Fruit fly (Drosophila melanogaster) whole organism, embryonic: ENCODE results near the gene CG9643.

ENCODE experiments used
- BEAF-32 ChIP-seq: fragments of 200-800 bp; sonication (Bioruptor generic); optimal IDR thresholded peaks from 3 replicates; lab custom pipeline; 2017; ENCODE audit warnings: missing biosample characterization, missing genetic modification characterization, mild to moderate bottlenecking, moderate library complexity, missing genetic modification reagents
- CG10147 ChIP-seq: fragments of 200-800 bp; sonication (Bioruptor generic); optimal IDR thresholded peaks from 2 replicates; lab custom pipeline; 2019; ENCODE audit warnings: missing biosample characterization, mild to moderate bottlenecking, missing genetic modification characterization, moderate library complexity
- CG10654 ChIP-seq: fragments of 200-800 bp; sonication (Bioruptor generic); optimal IDR thresholded peaks from 2 replicates; lab custom pipeline; 2016; ENCODE audit warnings: missing biosample characterization, missing genetic modification characterization
- CG10979 ChIP-seq: fragments of 200-800 bp; sonication (Bioruptor generic); optimal IDR thresholded peaks from 2 replicates; lab custom pipeline; 2018; ENCODE audit warnings: missing biosample characterization, mild to moderate bottlenecking, missing genetic modification characterization, moderate library complexity
- CG11696 ChIP-seq: fragments of 200-800 bp; sonication (Bioruptor generic); IDR thresholded peaks from 2 replicates; pipeline ENCODE4 v1.3.6; 2022; ENCODE audit warnings: missing biosample characterization, missing genetic modification characterization
- CG12391 ChIP-seq: fragments of 200-800 bp; sonication (Bioruptor generic); optimal IDR thresholded peaks from 3 replicates; lab custom pipeline; 2018; ENCODE audit warnings: missing biosample characterization, mild to moderate bottlenecking, missing genetic modification characterization, moderate library complexity
- CG14710 ChIP-seq: fragments of 200-800 bp; sonication (Bioruptor generic); optimal IDR thresholded peaks from 3 replicates; lab custom pipeline; 2019; ENCODE audit warnings: missing biosample characterization, mild to moderate bottlenecking, missing genetic modification characterization, moderate library complexity
- CG1792 ChIP-seq: fragments of 200-800 bp; sonication (Bioruptor generic); optimal IDR thresholded peaks from 2 replicates; lab custom pipeline; 2016; ENCODE audit warnings: missing biosample characterization, missing genetic modification characterization
- CG30431 ChIP-seq: fragments of 200-800 bp; sonication (Bioruptor generic); optimal IDR thresholded peaks from 2 replicates; lab custom pipeline; 2017; ENCODE audit warnings: missing biosample characterization, missing genetic modification characterization
- CG4617 ChIP-seq: fragments of 200-800 bp; sonication (Bioruptor generic); optimal IDR thresholded peaks from 3 replicates; lab custom pipeline; 2016; ENCODE audit warnings: missing biosample characterization, missing genetic modification characterization, borderline replicate concordance
- CG7372 ChIP-seq: fragments of 200-800 bp; sonication (Bioruptor generic); IDR thresholded peaks from 2 replicates; pipeline ENCODE4 v1.3.6; 2022; ENCODE audit warnings: missing biosample characterization, missing genetic modification characterization
- CG9437 ChIP-seq: fragments of 200-800 bp; sonication (Bioruptor generic); optimal IDR thresholded peaks from 2 replicates; lab custom pipeline; 2018; ENCODE audit warnings: missing biosample characterization, mild to moderate bottlenecking, missing genetic modification characterization
- CG9797 ChIP-seq: fragments of 200-800 bp; sonication (Bioruptor generic); optimal IDR thresholded peaks from 3 replicates; lab custom pipeline; 2018; ENCODE audit warnings: missing biosample characterization, mild to moderate bottlenecking, missing genetic modification characterization
- CHES-1-like ChIP-seq: fragments of 200-800 bp; sonication (Bioruptor generic); optimal IDR thresholded peaks from 2 replicates; lab custom pipeline; 2016; ENCODE audit warnings: missing biosample characterization, missing genetic modification characterization
- Dfd ChIP-seq, 2 experiments: fragments of >200 bp; optimal IDR thresholded peaks; 2 replicates each; lab custom pipeline; 2017; ENCODE audit warnings: missing biosample characterization in 2 of 2, missing genetic modification characterization in 2 of 2
- Dip3 ChIP-seq: fragments of 200-800 bp; sonication (Bioruptor generic); optimal IDR thresholded peaks from 3 replicates; lab custom pipeline; 2016; ENCODE audit warnings: missing biosample characterization, missing genetic modification characterization
- Dll ChIP-seq: fragments of 200-800 bp; sonication (Bioruptor generic); IDR thresholded peaks from 4 replicates; pipeline ENCODE4 v1.3.6; 2022; ENCODE audit warnings: missing biosample characterization, missing genetic modification characterization; ENCODE audit not compliant: partially characterized antibody
- Doc3 ChIP-seq: fragments of 200-800 bp; sonication (Bioruptor generic); IDR thresholded peaks from 3 replicates; pipeline ENCODE4 v1.3.6; 2022; ENCODE audit warnings: missing biosample characterization, missing genetic modification characterization; ENCODE audit not compliant: partially characterized antibody
- E2f2 ChIP-seq: fragments of 200-800 bp; sonication (Bioruptor generic); IDR thresholded peaks from 2 replicates; pipeline ENCODE4 v1.3.6; 2022; ENCODE audit warnings: missing biosample characterization, missing genetic modification characterization
- ERR ChIP-seq: fragments of 200-800 bp; sonication (Bioruptor generic); optimal IDR thresholded peaks from 2 replicates; lab custom pipeline; 2016; ENCODE audit warnings: missing biosample characterization, missing genetic modification characterization
- Elba2 ChIP-seq: fragments of 200-800 bp; sonication (Bioruptor generic); optimal IDR thresholded peaks from 3 replicates; lab custom pipeline; 2016; ENCODE audit warnings: missing biosample characterization, missing genetic modification characterization
- Gug ChIP-seq: fragments of 200-800 bp; sonication (Bioruptor generic); IDR thresholded peaks from 4 replicates; pipeline ENCODE4 v1.3.6; 2022; ENCODE audit warnings: missing biosample characterization, missing genetic modification characterization
- HLH4C ChIP-seq: fragments of 200-800 bp; sonication (Bioruptor generic); IDR thresholded peaks from 3 replicates; pipeline ENCODE4 v1.3.6; 2022; ENCODE audit warnings: missing biosample characterization, missing genetic modification characterization; ENCODE audit not compliant: partially characterized antibody
- HLHmδ ChIP-seq: fragments of 200-800 bp; sonication (Bioruptor generic); optimal IDR thresholded peaks from 2 replicates; lab custom pipeline; 2018; ENCODE audit warnings: missing biosample characterization, mild to moderate bottlenecking, missing genetic modification characterization, moderate library complexity
- MBD-R2 ChIP-seq: fragments of 200-800 bp; sonication (Bioruptor generic); IDR thresholded peaks from 2 replicates; pipeline ENCODE4 v1.3.6; 2022; ENCODE audit warnings: missing biosample characterization, missing genetic modification characterization
- NC2β ChIP-seq: fragments of 200-800 bp; sonication (Bioruptor generic); optimal IDR thresholded peaks from 2 replicates; lab custom pipeline; 2016; ENCODE audit warnings: missing biosample characterization, missing genetic modification characterization
- Oaz ChIP-seq: fragments of 200-800 bp; sonication (Bioruptor generic); IDR thresholded peaks from 2 replicates; pipeline ENCODE4 v1.3.6; 2022; ENCODE audit warnings: missing biosample characterization, missing genetic modification characterization
- Oli ChIP-seq: fragments of 200-800 bp; sonication (Bioruptor generic); optimal IDR thresholded peaks from 2 replicates; lab custom pipeline; 2018; ENCODE audit warnings: missing biosample characterization, mild to moderate bottlenecking, missing genetic modification characterization, moderate library complexity
- Opbp ChIP-seq: fragments of 200-800 bp; sonication (Bioruptor generic); IDR thresholded peaks from 3 replicates; pipeline ENCODE4 v1.3.6; 2022; ENCODE audit warnings: missing biosample characterization, missing genetic modification characterization; ENCODE audit not compliant: partially characterized antibody
- Optix ChIP-seq: fragments of 200-800 bp; sonication (Bioruptor generic); IDR thresholded peaks from 3 replicates; pipeline ENCODE4 v1.3.6; 2022; ENCODE audit warnings: missing biosample characterization, missing genetic modification characterization
- Rfx ChIP-seq: fragments of 200-800 bp; sonication (Bioruptor generic); IDR thresholded peaks from 2 replicates; pipeline ENCODE4 v1.3.6; 2022; ENCODE audit warnings: missing biosample characterization, missing genetic modification characterization
- Sin3A ChIP-seq: fragments of >200 bp; optimal IDR thresholded peaks from 2 replicates; lab custom pipeline; 2018
- al ChIP-seq: fragments of 200-800 bp; sonication (Bioruptor generic); IDR thresholded peaks from 2 replicates; pipeline ENCODE4 v1.3.6; 2022; ENCODE audit warnings: missing biosample characterization, missing genetic modification characterization
- amos ChIP-seq: fragments of 200-800 bp; sonication (Bioruptor generic); IDR thresholded peaks from 2 replicates; pipeline ENCODE4 v1.3.6; 2022; ENCODE audit warnings: missing biosample characterization, missing genetic modification characterization; ENCODE audit not compliant: partially characterized antibody
- bsh ChIP-seq, 2 experiments: fragments of 200-800 bp; sonication (Bioruptor generic); optimal IDR thresholded peaks; 2 replicates each; lab custom pipeline; 2017 to 2018; ENCODE audit warnings: mild to moderate bottlenecking in 2 of 2, missing biosample characterization in 2 of 2, missing genetic modification characterization in 2 of 2, moderate library complexity in 1 of 2
- caup ChIP-seq: fragments of 200-800 bp; sonication (Bioruptor generic); optimal IDR thresholded peaks from 3 replicates; lab custom pipeline; 2017; ENCODE audit warnings: missing biosample characterization, mild to moderate bottlenecking, missing genetic modification characterization, moderate library complexity; ENCODE audit not compliant: severe bottlenecking
- crol ChIP-seq: fragments of 200-800 bp; sonication (Bioruptor generic); IDR thresholded peaks from 2 replicates; pipeline ENCODE4 v1.3.6; 2022; ENCODE audit warnings: missing biosample characterization, missing genetic modification characterization
- dm ChIP-seq: fragments of 200-800 bp; sonication (Bioruptor generic); optimal IDR thresholded peaks from 3 replicates; lab custom pipeline; 2016; ENCODE audit warnings: missing biosample characterization, missing genetic modification characterization
- grn ChIP-seq: fragments of 200-800 bp; sonication (Bioruptor generic); optimal IDR thresholded peaks from 3 replicates; lab custom pipeline; 2017; ENCODE audit warnings: missing biosample characterization, missing genetic modification characterization
- hbn ChIP-seq: fragments of 200-800 bp; sonication (Bioruptor generic); IDR thresholded peaks from 2 replicates; pipeline ENCODE4 v1.3.6; 2022; ENCODE audit warnings: missing biosample characterization, missing genetic modification characterization; ENCODE audit not compliant: partially characterized antibody
- hth ChIP-seq: fragments of >200 bp; optimal IDR thresholded peaks from 2 replicates; lab custom pipeline; 2017; ENCODE audit warnings: inconsistent platforms
- lab ChIP-seq: fragments of 200-800 bp; sonication (Bioruptor generic); optimal IDR thresholded peaks from 3 replicates; lab custom pipeline; 2017; ENCODE audit warnings: missing biosample characterization, missing genetic modification characterization, mild to moderate bottlenecking, moderate library complexity, missing genetic modification reagents
- nerfin-1 ChIP-seq: fragments of 200-800 bp; sonication (Bioruptor generic); optimal IDR thresholded peaks from 3 replicates; lab custom pipeline; 2019; ENCODE audit warnings: missing biosample characterization, mild to moderate bottlenecking, missing genetic modification characterization, moderate library complexity
- nerfin-2 ChIP-seq: fragments of 200-800 bp; sonication (Bioruptor generic); IDR thresholded peaks from 2 replicates; pipeline ENCODE4 v1.3.6; 2022; ENCODE audit warnings: missing biosample characterization, missing genetic modification characterization; ENCODE audit not compliant: partially characterized antibody
- onecut ChIP-seq: fragments of 200-800 bp; sonication (Bioruptor generic); IDR thresholded peaks from 2 replicates; pipeline ENCODE4 v1.3.6; 2022; ENCODE audit warnings: missing biosample characterization, missing genetic modification characterization
- pfk ChIP-seq: fragments of 200-800 bp; sonication (Bioruptor generic); optimal IDR thresholded peaks from 2 replicates; lab custom pipeline; 2018; ENCODE audit warnings: missing biosample characterization, mild to moderate bottlenecking, missing genetic modification characterization, moderate library complexity
- run ChIP-seq: fragments of 200-800 bp; sonication (Bioruptor generic); optimal IDR thresholded peaks from 3 replicates; lab custom pipeline; 2018; ENCODE audit warnings: missing biosample characterization, mild to moderate bottlenecking, missing genetic modification characterization
- sd ChIP-seq: fragments of 200-800 bp; sonication (Bioruptor generic); optimal IDR thresholded peaks from 3 replicates; lab custom pipeline; 2018; ENCODE audit warnings: missing biosample characterization, mild to moderate bottlenecking, missing genetic modification characterization, moderate library complexity
- shn ChIP-seq: fragments of 200-800 bp; sonication (Bioruptor generic); optimal IDR thresholded peaks from 3 replicates; lab custom pipeline; 2016; ENCODE audit warnings: missing biosample characterization, missing genetic modification characterization
- vvl ChIP-seq: fragments of 200-800 bp; sonication (Bioruptor generic); IDR thresholded peaks from 2 replicates; pipeline ENCODE4 v1.3.6; 2022; ENCODE audit warnings: missing biosample characterization, missing genetic modification characterization
- wdn ChIP-seq: fragments of 200-800 bp; sonication (Bioruptor generic); IDR thresholded peaks from 2 replicates; pipeline ENCODE4 v1.3.6; 2022; ENCODE audit warnings: missing biosample characterization, missing genetic modification characterization

Gene CG9643

DNA sequence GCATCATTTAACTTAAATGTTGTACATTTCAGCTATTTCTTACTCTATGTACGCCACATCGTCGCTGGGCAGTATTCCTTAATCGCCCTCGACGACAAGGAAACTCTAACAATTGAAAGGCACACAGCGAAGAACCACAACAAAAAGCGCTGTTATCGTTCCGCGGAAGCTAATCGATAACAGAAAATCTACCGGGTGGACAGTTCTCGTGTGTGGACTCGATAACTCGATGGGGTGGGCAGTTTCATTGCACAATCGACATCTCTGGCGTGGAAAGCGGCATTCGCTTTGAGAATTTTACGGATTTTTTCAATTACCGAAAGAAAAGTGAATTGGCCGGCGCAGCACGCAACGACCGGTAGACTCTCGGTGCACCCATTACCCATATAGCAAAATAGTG, 43.9 kb upstream of the CG9643 start, which contains the start of the genes alpha4GT1 and Prp40 (continued):
- TF ChIP-seq HLH4C (GFP tag; lab: Robert Waterston, UW) (peak; percentile 94), CG30431 (GFP tag; lab: Kevin White, UChicago) (no peak), Dip3 (GFP tag; lab: Kevin White, UChicago) (no peak), amos (GFP tag; lab: Robert Waterston, UW) (peak; percentile 80), Gug (no peak), CG10147 (GFP tag; lab: Kevin White, UChicago) (no peak), CG12391 (tag; lab: Kevin White, UChicago) (no peak), Opbp (GFP tag; lab: Robert Waterston, UW) (peak; percentile 85), Elba2 (no peak), E2f2 (peak; percentile 67), CG4617 (GFP tag; lab: Kevin White, UChicago) (peak; percentile 89), caup (GFP tag; lab: Kevin White, UChicago) (no peak), CG1792 (GFP tag; lab: Kevin White, UChicago) (no peak), hbn (GFP tag; lab: Robert Waterston, UW) (peak; percentile 71), CG14710 (tag; lab: Kevin White, UChicago) (no peak), Optix (GFP tag; lab: Robert Waterston, UW) (no peak), CG10654 (GFP tag; lab: Kevin White, UChicago) (no peak), CG7372 (no peak), Dfd (GFP tag; optimal IDR thresholded peaks at IDR 0.05; lab: Kevin White, UChicago) (no peak), run (no peak), grn (no peak), CHES-1-like (GFP tag; lab: Kevin White, UChicago) (peak; percentile 30), shn (GFP tag; lab: Kevin White, UChicago) (no peak), Sin3A (lab: Kevin White, UChicago) (peak; percentile 45), onecut (GFP tag; lab: Robert Waterston, UW) (no peak; the same call in 1 of the 2 replicates), ERR (GFP tag; lab: Kevin White, UChicago) (no peak), CG9437 (GFP tag; lab: Kevin White, UChicago) (no peak), hth (lab: Kevin White, UChicago) (no peak), Doc3 (peak; percentile 64; the same call in 2 of the 3 replicates), sd (tag; lab: Kevin White, UChicago) (no peak), CG9797 (peak; percentile 4), wdn (GFP tag; lab: Robert Waterston, UW) (no peak), Oli (tag; lab: Kevin White, UChicago) (no peak), Oaz (GFP tag; lab: Robert Waterston, UW) (no peak), dm (GFP tag; lab: Kevin White, UChicago) (peak; percentile 61), nerfin-1 (tag; lab: Kevin White, UChicago) (no peak), NC2β (GFP tag; lab: Kevin White, UChicago) (no peak), vvl (GFP tag; lab: Robert Waterston, UW) (peak; percentile 21; the same call in 1 of the 2 replicates), crol (GFP tag; lab: Robert Waterston, UW) (no peak), pfk (peak; percentile 39), MBD-R2 (GFP tag; lab: Robert Waterston, UW) (peak; percentile 98), bsh (GFP tag; optimal IDR thresholded peaks at IDR 0.05; lab: Kevin White, UChicago) (no peak), BEAF-32 (peak; percentile 64), Dll (peak; percentile 79), HLHmδ (no peak), CG10979 (tag; lab: Kevin White, UChicago) (no peak), lab (GFP tag; lab: Kevin White, UChicago) (no peak), CG11696 (GFP tag; lab: Robert Waterston, UW) (no peak), al (no peak), nerfin-2 (peak; percentile 84), Rfx (GFP tag; lab: Robert Waterston, UW) (no peak)
